Worm (Caenorhabditis elegans) whole organism, L4/young adult: ENCODE measurements around the gene C04C3.9.

Experiments
- W03F9.2 ChIP-seq: fragments of 150-350 bp; optimal IDR thresholded peaks from 2 replicates; lab custom pipeline; 2014; ENCODE audit warnings: missing biosample characterization, missing genetic modification characterization
- dao-5 ChIP-seq: sonication (generic microtip); optimal IDR thresholded peaks from 2 replicates; lab custom pipeline; 2016; ENCODE audit warnings: missing genotype, missing genetic modification characterization, moderate library complexity, missing compliant biosample characterization
- him-1 ChIP-seq: sonication (generic microtip); optimal IDR thresholded peaks from 2 replicates; lab custom pipeline; 2016; ENCODE audit warnings: missing genotype, missing genetic modification reagents, missing genetic modification characterization, missing compliant biosample characterization

C04C3.9 gene

ce11 chrIV:3385337-3386215 lies 42.8 kb downstream of the C04C3.9 start, which contains the start of gene mai-2:
TSS of gene mai-2 (plus strand) at chrIV:3385910.
- TF ChIP-seq him-1 (tag; lab: Kevin White, UChicago) (no peak), dao-5 (no peak), W03F9.2 (tag; lab: Kevin White, UChicago) (no peak)

DNA sequence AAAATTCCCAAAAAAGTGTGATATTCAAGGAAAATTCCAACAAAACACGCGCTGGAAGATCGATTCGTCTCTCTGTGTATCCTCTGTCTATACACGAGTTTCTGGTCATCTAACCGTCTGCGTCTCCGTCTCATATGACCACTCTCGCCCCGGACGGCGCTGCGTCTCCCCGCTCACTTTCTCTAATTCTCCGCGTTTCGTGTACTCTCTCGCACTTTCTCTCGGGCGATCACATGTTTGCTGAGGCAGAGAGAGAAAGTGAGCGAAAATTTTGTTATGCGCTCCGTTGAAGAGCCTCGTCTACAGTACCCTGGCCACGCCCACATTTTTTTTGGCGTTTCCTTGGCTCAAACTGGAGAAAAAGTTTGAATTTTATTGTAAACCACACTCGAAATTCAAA lies 43.7 kb downstream of the C04C3.9 start:
- TF ChIP-seq him-1 (tag; lab: Kevin White, UChicago) (peak; percentile 28), dao-5 (no peak), W03F9.2 (tag; lab: Kevin White, UChicago) (peak; percentile 34)

ce11 chrIV:3384047-3384446 lies 44.3 kb downstream of the C04C3.9 start, which contains the start of gene B0546.4:
TSS of gene B0546.4 (minus strand) at chrIV:3384147.
- TF ChIP-seq dao-5 (no peak), him-1 (tag; lab: Kevin White, UChicago) (no peak), W03F9.2 (tag; lab: Kevin White, UChicago) (no peak)

DNA sequence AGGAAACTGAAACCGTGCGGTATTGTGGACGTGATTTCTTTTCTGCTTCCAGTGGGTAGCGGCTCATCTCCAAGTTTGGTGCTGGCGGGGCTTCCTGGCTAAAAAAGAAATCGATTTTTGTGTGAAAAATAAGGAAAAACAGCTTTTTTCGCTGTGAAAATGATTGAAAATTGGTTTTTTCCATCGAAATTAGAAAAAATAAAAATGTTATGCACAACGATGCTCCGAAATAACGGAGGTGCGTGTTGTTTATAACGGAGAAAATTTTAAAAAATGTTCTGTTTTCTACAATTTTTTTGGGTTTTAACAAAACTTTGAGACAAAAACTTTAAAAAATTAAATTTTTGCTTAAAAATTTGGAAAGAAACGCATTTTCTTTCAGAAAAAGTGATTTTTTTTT lies 45.1 kb downstream of the C04C3.9 start:
- TF ChIP-seq W03F9.2 (tag; lab: Kevin White, UChicago) (no peak), him-1 (tag; lab: Kevin White, UChicago) (no peak), dao-5 (no peak)

DNA sequence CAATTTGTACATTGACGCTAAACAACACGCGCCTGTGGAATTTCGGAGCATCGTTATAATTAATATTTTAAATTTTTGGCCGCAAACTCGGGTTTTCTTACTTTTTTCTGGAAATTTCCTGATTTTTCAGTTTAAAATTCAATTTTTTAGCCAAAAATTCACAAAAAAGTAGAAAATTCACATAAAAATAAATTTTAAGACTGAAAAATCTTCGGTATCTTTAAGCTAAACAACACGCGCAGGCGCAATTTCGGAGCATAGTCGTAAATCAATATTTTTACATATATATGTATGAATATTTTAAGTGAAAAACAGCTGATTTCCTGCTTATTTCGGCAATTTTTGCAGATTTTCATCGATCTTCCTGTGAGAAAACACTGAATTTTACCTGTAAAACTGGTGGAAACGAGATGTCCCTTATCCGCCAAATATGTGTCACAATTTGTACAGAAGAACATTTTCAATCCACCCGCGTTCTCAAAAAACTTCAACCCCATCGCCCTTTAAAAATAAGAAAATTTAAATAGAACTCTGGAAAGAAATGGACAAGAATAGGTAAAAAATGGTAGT lies 45.9 kb downstream of the C04C3.9 start, which contains the start of gene B0546.3:
B0546.3 (minus strand) TSS at position 504 of the 570 bp plus-strand sequence.
- TF ChIP-seq him-1 (tag; lab: Kevin White, UChicago) (no peak), W03F9.2 (tag; lab: Kevin White, UChicago) (no peak), dao-5 (no peak)

ce11 chrIV:3378080-3378804 lies 50.1 kb downstream of the C04C3.9 start, which contains the start of gene otub-4:
TSS of gene otub-4 (minus strand) at chrIV:3378130.
- TF ChIP-seq W03F9.2 (tag; lab: Kevin White, UChicago): no peak
- no peak for TF ChIP-seq him-1 (tag; lab: Kevin White, UChicago)
- no peak for TF ChIP-seq dao-5
